Worm (Caenorhabditis elegans): Measurements from ENCODE around the gene F11C1.7.

DNA sequence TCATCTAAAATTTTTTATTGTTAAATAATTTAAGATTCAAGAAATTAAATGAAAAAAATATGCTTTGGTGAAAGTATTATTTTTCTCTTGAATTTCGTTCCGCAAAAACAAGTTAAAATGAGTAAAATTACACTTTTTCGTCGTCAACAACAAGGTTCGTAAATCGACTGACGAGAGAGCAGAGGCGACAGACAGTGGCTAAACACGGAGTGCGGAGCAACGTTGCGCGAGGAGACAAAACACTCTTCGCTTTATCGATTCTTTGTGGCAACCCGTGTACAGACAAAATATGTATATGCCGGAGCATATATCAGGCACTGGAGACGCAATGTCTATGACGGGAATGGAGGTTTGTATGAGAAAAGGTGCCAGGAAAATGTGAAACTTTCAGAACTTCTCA lies at the start of gene F11C1.7:
- TF ChIP-seq nhr-12 (tag; optimal IDR thresholded peaks at IDR 0.05): no peak
- no peak for TF ChIP-seq isw-1 (GFP tag; IDR thresholded peaks at IDR 0.05)
- no peak for TF ChIP-seq elt-3 (tag; optimal IDR thresholded peaks at IDR 0.05)
- TF ChIP-seq ceh-8 (GFP tag; optimal IDR thresholded peaks at IDR 0.05): no peak
- TF ChIP-seq snpc-4 (tag; optimal IDR thresholded peaks at IDR 0.05): no peak
- no peak for TF ChIP-seq unc-62 (GFP tag; optimal IDR thresholded peaks at IDR 0.05)

Measured in whole organism, L1 larva.